Worm (Caenorhabditis elegans) whole organism, L1 larva: Measurements from ENCODE around the gene Y34B4A.7.
A peak's percentile ranks its signal among the peaks of the same experiment; 100 is the strongest.

Source experiments
- Y116A8C.19 ChIP-seq: sonication (generic microtip); optimal IDR thresholded peaks from 2 replicates; lab custom pipeline; 2016; ENCODE audit warnings: missing compliant biosample characterization, missing genetic modification characterization, borderline replicate concordance
- alr-1 ChIP-seq: fragments of 200-800 bp; sonication (Bioruptor generic); optimal IDR thresholded peaks from 2 replicates; lab custom pipeline; 2018; ENCODE audit warnings: borderline replicate concordance, mild to moderate bottlenecking, missing genetic modification characterization, missing compliant biosample characterization
- aly-2 ChIP-seq: fragments of 150-350 bp; optimal IDR thresholded peaks from 2 replicates; lab custom pipeline; 2014; ENCODE audit warnings: missing biosample characterization, missing genetic modification characterization
- ama-1 ChIP-seq: fragments of 150-350 bp; optimal IDR thresholded peaks from 2 replicates; lab custom pipeline; 2014
- ceh-90 ChIP-seq: sonication (generic microtip); optimal IDR thresholded peaks from 2 replicates; lab custom pipeline; 2016; ENCODE audit warnings: missing genetic modification characterization, missing compliant biosample characterization
- dsc-1 ChIP-seq: sonication (generic microtip); optimal IDR thresholded peaks from 2 replicates; lab custom pipeline; 2016; ENCODE audit warnings: mild to moderate bottlenecking, missing genetic modification characterization, missing compliant biosample characterization
- egl-13 ChIP-seq: sonication (generic microtip); optimal IDR thresholded peaks from 2 replicates; lab custom pipeline; 2016; ENCODE audit warnings: missing genotype, missing genetic modification reagents, missing genetic modification characterization, missing compliant biosample characterization
- egl-27 ChIP-seq, 2 experiments: fragments of 150-350 bp in 1 of 2; sonication (generic microtip); optimal IDR thresholded peaks; 3 replicates each; lab custom pipeline; 2017 to 2018; ENCODE audit warnings: missing biosample characterization in 2 of 2, missing genetic modification characterization in 2 of 2, missing genetic modification reagents in 2 of 2
- ets-5 ChIP-seq: fragments of 200-800 bp; sonication (Bioruptor generic); IDR thresholded peaks from 2 replicates; pipeline ENCODE4 v1.3.6; 2022; ENCODE audit warnings: missing genetic modification characterization, missing compliant biosample characterization
- fkh-4 ChIP-seq: sonication (generic microtip); optimal IDR thresholded peaks from 2 replicates; lab custom pipeline; 2016; ENCODE audit warnings: missing compliant biosample characterization, missing genetic modification characterization, borderline replicate concordance
- fos-1 ChIP-seq: fragments of 150-350 bp; optimal IDR thresholded peaks from 2 replicates; lab custom pipeline; 2014; ENCODE audit warnings: missing biosample characterization, missing genetic modification characterization
- grh-1 ChIP-seq: fragments of 200-800 bp; sonication (Bioruptor generic); IDR thresholded peaks from 2 replicates; pipeline ENCODE4 v1.3.6; 2022; ENCODE audit warnings: missing genetic modification reagents, missing genetic modification characterization, missing compliant biosample characterization
- isw-1 ChIP-seq: fragments of 200-800 bp; sonication (Bioruptor generic); IDR thresholded peaks from 2 replicates; pipeline ENCODE4 v1.3.6; 2022; ENCODE audit warnings: missing genetic modification characterization, missing compliant biosample characterization
- lin-14 ChIP-seq: fragments of 200-800 bp; sonication (Bioruptor generic); optimal IDR thresholded peaks from 2 replicates; lab custom pipeline; 2018; ENCODE audit warnings: mild to moderate bottlenecking, missing genetic modification characterization, moderate library complexity, missing compliant biosample characterization
- mab-9 ChIP-seq: fragments of 200-800 bp; sonication (Bioruptor generic); IDR thresholded peaks from 2 replicates; pipeline ENCODE4 v1.3.6; 2022; ENCODE audit warnings: missing genetic modification reagents, missing genetic modification characterization, missing compliant biosample characterization
- nhr-11 ChIP-seq: fragments of 150-350 bp; optimal IDR thresholded peaks from 2 replicates; lab custom pipeline; 2014; ENCODE audit warnings: missing biosample characterization, missing genetic modification characterization
- nhr-76 ChIP-seq: sonication (generic microtip); optimal IDR thresholded peaks from 2 replicates; lab custom pipeline; 2017; ENCODE audit warnings: missing biosample characterization, missing genetic modification characterization
- nhr-84 ChIP-seq: sonication (generic microtip); optimal IDR thresholded peaks from 2 replicates; lab custom pipeline; 2017; ENCODE audit warnings: missing biosample characterization, missing genetic modification characterization
- nhr-85 ChIP-seq: sonication (generic microtip); peaks from one replicate; lab custom pipeline; 2016; ENCODE audit warnings: missing genetic modification characterization, inconsistent platforms, missing compliant biosample characterization
- nhr-90 ChIP-seq: sonication (generic microtip); optimal IDR thresholded peaks from 2 replicates; lab custom pipeline; 2016; ENCODE audit warnings: mild to moderate bottlenecking, missing genetic modification characterization, missing compliant biosample characterization; ENCODE audit not compliant: poor library complexity
- pax-3 ChIP-seq: fragments of 200-800 bp; sonication (Bioruptor generic); optimal IDR thresholded peaks from 2 replicates; lab custom pipeline; 2018; ENCODE audit warnings: mild to moderate bottlenecking, missing genetic modification characterization, moderate library complexity, missing compliant biosample characterization
- pqm-1 ChIP-seq: sonication (generic microtip); optimal IDR thresholded peaks from 3 replicates; lab custom pipeline; 2017; ENCODE audit warnings: missing biosample characterization, missing genetic modification characterization
- snu-23 ChIP-seq: sonication (generic microtip); optimal IDR thresholded peaks from 2 replicates; lab custom pipeline; 2016; ENCODE audit warnings: missing genetic modification characterization, missing compliant biosample characterization
- sptf-1 ChIP-seq: fragments of 150-350 bp; optimal IDR thresholded peaks from 2 replicates; lab custom pipeline; 2014; ENCODE audit warnings: missing biosample characterization, missing genetic modification characterization
- unc-86 ChIP-seq: sonication (generic microtip); optimal IDR thresholded peaks from 2 replicates; lab custom pipeline; 2016; ENCODE audit warnings: missing genetic modification characterization, missing compliant biosample characterization
- unc-98 ChIP-seq: fragments of 200-800 bp; sonication (Bioruptor generic); IDR thresholded peaks from 2 replicates; pipeline ENCODE4 v1.3.6; 2022; ENCODE audit warnings: missing genetic modification characterization, missing compliant biosample characterization
- xbp-1 ChIP-seq: sonication (generic microtip); optimal IDR thresholded peaks from 2 replicates; lab custom pipeline; 2016; ENCODE audit warnings: missing genetic modification characterization, missing compliant biosample characterization
- zip-4 ChIP-seq: fragments of 200-800 bp; sonication (Bioruptor generic); optimal IDR thresholded peaks from 2 replicates; lab custom pipeline; 2018; ENCODE audit warnings: mild to moderate bottlenecking, missing genetic modification characterization, moderate library complexity, missing compliant biosample characterization
- ztf-4 ChIP-seq: fragments of 150-350 bp; optimal IDR thresholded peaks from 2 replicates; lab custom pipeline; 2014; ENCODE audit warnings: missing biosample characterization, missing genetic modification characterization

The Y34B4A.7 gene

DNA sequence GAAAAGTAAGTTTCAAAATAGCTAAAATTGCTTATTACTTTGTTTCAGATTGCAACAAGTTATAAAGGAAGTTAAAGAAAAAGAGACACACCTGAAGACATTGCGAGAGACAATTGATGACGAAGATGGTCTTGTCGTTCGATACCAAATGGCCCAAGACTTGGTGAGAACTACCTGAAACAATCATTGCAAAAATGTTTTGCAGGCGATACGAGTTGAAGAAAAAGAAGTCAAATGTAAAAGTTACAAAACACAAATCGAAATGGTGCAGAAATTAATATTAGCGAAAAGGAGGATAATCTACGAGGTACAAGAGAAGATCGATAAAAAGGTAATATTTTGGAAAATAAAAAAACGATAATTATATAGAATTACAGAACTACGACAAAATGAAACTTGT lies 35.5 kb downstream of the Y34B4A.7 start, which contains the start of gene rga-8:
Gene rga-8, minus strand, starts transcription at position 101 of the 400 bp plus-strand sequence.
- TF ChIP-seq nhr-76 (tag; lab: Kevin White, UChicago) = no peak
- no peak for TF ChIP-seq isw-1 (GFP tag; lab: Robert Waterston, UW)
- TF ChIP-seq grh-1 = no peak
- TF ChIP-seq lin-14 (GFP tag; lab: Kevin White, UChicago) = no peak
- TF ChIP-seq egl-13 (tag; lab: Kevin White, UChicago) = no peak
- TF ChIP-seq ets-5 (GFP tag; lab: Robert Waterston, UW) = no peak
- TF ChIP-seq mab-9 (GFP tag; lab: Robert Waterston, UW) = no peak
- TF ChIP-seq unc-98 = no peak
- TF ChIP-seq ztf-4 (tag; lab: Kevin White, UChicago) = no peak
- TF ChIP-seq alr-1 (tag; lab: Kevin White, UChicago) = no peak
- no peak for TF ChIP-seq pax-3 (tag; lab: Kevin White, UChicago)
- no peak for TF ChIP-seq sptf-1 (tag; lab: Kevin White, UChicago)
- no peak for TF ChIP-seq egl-27 (tag; optimal IDR thresholded peaks at IDR 0.05; lab: Kevin White, UChicago)
- TF ChIP-seq pqm-1 (tag; lab: Kevin White, UChicago) = no peak

DNA sequence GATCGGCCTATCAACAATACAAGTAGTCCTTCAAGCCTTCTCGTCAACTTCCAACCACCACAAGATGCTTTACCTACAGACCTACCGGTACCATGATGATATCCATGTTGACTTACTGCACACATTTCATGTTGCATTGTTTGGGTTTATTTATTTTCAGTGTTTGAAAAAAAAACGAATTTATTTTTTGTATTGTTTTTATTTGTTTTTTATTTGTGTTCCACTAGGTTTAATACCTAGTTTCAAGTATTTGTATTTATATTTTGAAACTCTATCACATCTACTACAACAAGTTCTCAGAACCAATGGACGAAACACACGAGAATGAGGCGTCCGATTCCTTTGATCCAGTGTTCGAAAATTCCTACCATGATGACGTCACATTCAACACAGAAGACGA lies 39.4 kb downstream of the Y34B4A.7 start, which contains the start of gene vps-41:
Gene vps-41, plus strand, starts transcription at position 301 of the 400 bp plus-strand sequence.
- TF ChIP-seq xbp-1 (tag; lab: Kevin White, UChicago) (no peak), Y116A8C.19 (tag; lab: Kevin White, UChicago) (no peak), unc-86 (tag; lab: Kevin White, UChicago) (no peak), nhr-84 (tag; lab: Kevin White, UChicago) (no peak), ceh-90 (no peak), ama-1 (lab: Kevin White, UChicago) (no peak), nhr-90 (tag; lab: Kevin White, UChicago) (no peak), snu-23 (no peak), ztf-4 (tag; lab: Kevin White, UChicago) (no peak), alr-1 (tag; lab: Kevin White, UChicago) (no peak), fkh-4 (no peak), aly-2 (tag; lab: Kevin White, UChicago) (no peak)

DNA sequence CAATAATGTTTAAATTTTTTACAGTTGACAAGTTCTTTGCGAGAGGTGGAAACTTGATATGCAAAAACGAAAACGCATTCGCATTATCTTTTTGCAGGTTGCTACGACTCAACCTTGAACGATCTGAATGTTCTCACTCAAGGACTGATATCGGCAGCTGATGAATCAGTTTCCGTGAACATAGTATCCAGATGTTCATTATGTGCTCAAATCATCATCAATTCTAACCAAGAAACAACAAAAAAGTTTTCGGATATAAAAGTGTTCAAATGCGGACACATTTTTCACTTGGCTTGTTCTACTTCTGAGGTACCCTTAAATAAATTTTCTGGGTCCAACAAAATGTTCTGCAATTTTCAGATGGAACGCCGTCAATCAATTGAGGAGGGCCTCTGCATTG lies 45.0 kb downstream of the Y34B4A.7 start:
- TF ChIP-seq nhr-85 (tag; lab: Kevin White, UChicago) = peak; percentile 18
- no peak for TF ChIP-seq zip-4 (GFP tag; lab: Kevin White, UChicago)

DNA sequence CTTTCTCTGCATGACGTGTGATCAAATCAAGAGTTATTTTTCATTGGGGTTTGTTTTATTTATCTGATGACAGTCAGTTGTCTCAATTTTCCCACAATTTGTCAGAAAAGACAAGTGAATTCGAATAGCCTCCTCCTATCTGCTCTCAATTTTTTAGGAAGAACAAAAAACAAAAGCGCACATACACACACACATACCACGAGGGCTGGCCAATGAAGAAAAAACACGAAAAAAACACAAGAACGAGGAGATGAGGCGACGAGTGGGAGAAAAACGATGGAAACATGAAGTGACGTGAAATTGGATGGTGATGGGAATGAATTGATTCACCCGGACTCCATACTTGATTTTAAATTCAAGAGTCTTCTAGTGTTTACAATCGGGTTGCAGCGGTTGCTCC lies 49.7 kb downstream of the Y34B4A.7 start:
- peak; percentile 59 for TF ChIP-seq lin-14 (GFP tag; lab: Kevin White, UChicago)
- TF ChIP-seq nhr-11 (tag; lab: Kevin White, UChicago) = no peak
- no peak for TF ChIP-seq dsc-1 (tag; lab: Kevin White, UChicago)
- TF ChIP-seq fos-1 = no peak
